Worm (Caenorhabditis elegans) whole organism, young adult: ENCODE measurements around the gene F35H10.2.

ENCODE experiments used
- D2030.7 ChIP-seq: fragments of 200-800 bp; sonication (Bioruptor generic); IDR thresholded peaks from 2 replicates; pipeline ENCODE4 v1.3.6; 2022; ENCODE audit warnings: missing genetic modification reagents, missing genetic modification characterization, missing compliant biosample characterization
- F22D6.2 ChIP-seq: sonication (generic microtip); optimal IDR thresholded peaks from 2 replicates; lab custom pipeline; 2016; ENCODE audit warnings: mild to moderate bottlenecking, missing genetic modification characterization, missing compliant biosample characterization
- F33H1.4 ChIP-seq: fragments of 200-800 bp; sonication (Bioruptor generic); IDR thresholded peaks from 2 replicates; pipeline ENCODE4 v1.3.6; 2022; ENCODE audit warnings: missing genetic modification reagents, missing genetic modification characterization, missing compliant biosample characterization
- F57A8.1 ChIP-seq: fragments of 200-800 bp; sonication (Bioruptor generic); optimal IDR thresholded peaks from 2 replicates; lab custom pipeline; 2018; ENCODE audit warnings: mild to moderate bottlenecking, missing genetic modification characterization, moderate library complexity, missing compliant biosample characterization
- Y53G8AR.9 ChIP-seq: fragments of 200-800 bp; sonication (Bioruptor generic); conservative IDR thresholded peaks from 2 replicates; pipeline ENCODE4 v1.3.6; 2022; ENCODE audit warnings: missing genetic modification reagents, missing genetic modification characterization, missing compliant biosample characterization
- Y79H2A.3 ChIP-seq: fragments of 200-800 bp; sonication (Bioruptor generic); conservative IDR thresholded peaks from 2 replicates; pipeline ENCODE4 v1.3.6; 2022; ENCODE audit warnings: missing genetic modification reagents, missing genetic modification characterization, missing compliant biosample characterization
- ZK185.1 ChIP-seq: sonication (generic microtip); optimal IDR thresholded peaks from 2 replicates; lab custom pipeline; 2016; ENCODE audit warnings: mild to moderate bottlenecking, missing genetic modification characterization, missing compliant biosample characterization; ENCODE audit not compliant: poor library complexity, severe bottlenecking
- atf-7 ChIP-seq: sonication (generic microtip); optimal IDR thresholded peaks from 2 replicates; lab custom pipeline; 2017; ENCODE audit warnings: mild to moderate bottlenecking, missing genetic modification characterization, missing compliant biosample characterization
- attf-3 ChIP-seq: fragments of 200-800 bp; sonication (Bioruptor generic); conservative IDR thresholded peaks from 2 replicates; pipeline ENCODE4 v1.3.6; 2022; ENCODE audit warnings: missing genetic modification reagents, missing genetic modification characterization, missing compliant biosample characterization
- attf-5 ChIP-seq: fragments of 200-800 bp; sonication (Bioruptor generic); optimal IDR thresholded peaks from 2 replicates; lab custom pipeline; 2018; ENCODE audit warnings: mild to moderate bottlenecking, missing genetic modification characterization, missing compliant biosample characterization
- ccch-3 ChIP-seq: fragments of 200-800 bp; sonication (Bioruptor generic); optimal IDR thresholded peaks from 2 replicates; lab custom pipeline; 2018; ENCODE audit warnings: mild to moderate bottlenecking, missing genetic modification characterization, missing compliant biosample characterization
- cebp-1 ChIP-seq, 2 experiments: fragments of 200-800 bp in 1 of 2; sonication (Bioruptor generic) in 1 of 2; sonication (generic microtip) in 1 of 2; IDR thresholded peaks in 1 of 2; optimal IDR thresholded peaks in 1 of 2; 2 replicates each; pipeline versions ENCODE4 v1.3.6 to Lab custom; 2017 to 2022; ENCODE audit warnings: missing compliant biosample characterization in 2 of 2, missing genetic modification characterization in 2 of 2, mild to moderate bottlenecking in 1 of 2, missing genetic modification reagents in 1 of 2, moderate library complexity in 1 of 2
- cebp-2 ChIP-seq: fragments of 200-800 bp; sonication (Bioruptor generic); IDR thresholded peaks from 2 replicates; pipeline ENCODE4 v1.3.6; 2022; ENCODE audit warnings: missing genetic modification characterization, missing compliant biosample characterization
- ceh-58 ChIP-seq: fragments of 200-800 bp; sonication (Bioruptor generic); IDR thresholded peaks from 2 replicates; pipeline ENCODE4 v1.3.6; 2022; ENCODE audit warnings: missing genetic modification characterization, missing compliant biosample characterization
- ceh-91 ChIP-seq: fragments of 200-800 bp; sonication (Bioruptor generic); IDR thresholded peaks from 2 replicates; pipeline ENCODE4 v1.3.6; 2022; ENCODE audit warnings: missing genetic modification reagents, missing genetic modification characterization, missing compliant biosample characterization
- chd-7 ChIP-seq: sonication (generic microtip); optimal IDR thresholded peaks from 2 replicates; lab custom pipeline; 2016; ENCODE audit warnings: mild to moderate bottlenecking, missing genetic modification characterization, moderate library complexity, missing compliant biosample characterization
- dox-1 ChIP-seq: fragments of 200-800 bp; sonication (Bioruptor generic); IDR thresholded peaks from 2 replicates; pipeline ENCODE4 v1.3.6; 2022; ENCODE audit warnings: missing genetic modification reagents, missing genetic modification characterization, missing compliant biosample characterization
- egl-18 ChIP-seq: fragments of 200-800 bp; sonication (Bioruptor generic); IDR thresholded peaks from 2 replicates; pipeline ENCODE4 v1.3.6; 2022; ENCODE audit warnings: missing genetic modification reagents, missing genetic modification characterization, missing compliant biosample characterization
- ekl-4 ChIP-seq: fragments of 200-800 bp; sonication (Bioruptor generic); IDR thresholded peaks from 2 replicates; pipeline ENCODE4 v1.3.6; 2022; ENCODE audit warnings: missing genetic modification reagents, missing genetic modification characterization, missing compliant biosample characterization
- him-1 ChIP-seq: sonication (generic microtip); optimal IDR thresholded peaks from 2 replicates; lab custom pipeline; 2016; ENCODE audit warnings: missing genotype, missing genetic modification reagents, missing genetic modification characterization, missing compliant biosample characterization
- hlh-12 ChIP-seq: sonication (generic microtip); optimal IDR thresholded peaks from 2 replicates; lab custom pipeline; 2016; ENCODE audit warnings: missing genetic modification characterization, missing compliant biosample characterization
- hlh-26 ChIP-seq: fragments of 200-800 bp; sonication (Bioruptor generic); conservative IDR thresholded peaks from 2 replicates; pipeline ENCODE4 v1.3.6; 2022; ENCODE audit warnings: missing genetic modification reagents, missing genetic modification characterization, missing compliant biosample characterization
- hmg-1.2 ChIP-seq: fragments of 200-800 bp; sonication (Bioruptor generic); IDR thresholded peaks from 2 replicates; pipeline ENCODE4 v1.3.6; 2022; ENCODE audit warnings: missing genetic modification reagents, missing genetic modification characterization, missing compliant biosample characterization
- hsf-1 ChIP-seq: fragments of 200-800 bp; sonication (Bioruptor generic); IDR thresholded peaks from 2 replicates; pipeline ENCODE4 v1.3.6; 2022; ENCODE audit warnings: missing genetic modification reagents, missing genetic modification characterization, missing compliant biosample characterization
- let-526 ChIP-seq: fragments of 200-800 bp; sonication (Bioruptor generic); IDR thresholded peaks from 2 replicates; pipeline ENCODE4 v1.3.6; 2022; ENCODE audit warnings: missing genetic modification reagents, missing genetic modification characterization, missing compliant biosample characterization
- lin-26 ChIP-seq: fragments of 200-800 bp; sonication (Bioruptor generic); IDR thresholded peaks from 2 replicates; pipeline ENCODE4 v1.3.6; 2022; ENCODE audit warnings: missing genetic modification reagents, missing genetic modification characterization, missing compliant biosample characterization
- lin-40 ChIP-seq: sonication (generic microtip); optimal IDR thresholded peaks from 2 replicates; lab custom pipeline; 2016; ENCODE audit warnings: missing genetic modification characterization, mild to moderate bottlenecking, missing compliant biosample characterization, missing genotype, missing genetic modification reagents
- lin-54 ChIP-seq: fragments of 200-800 bp; sonication (Bioruptor generic); optimal IDR thresholded peaks from 2 replicates; lab custom pipeline; 2018; ENCODE audit warnings: mild to moderate bottlenecking, missing genetic modification characterization, missing compliant biosample characterization
- madf-10 ChIP-seq: sonication (generic microtip); optimal IDR thresholded peaks from 2 replicates; lab custom pipeline; 2016; ENCODE audit warnings: mild to moderate bottlenecking, missing genetic modification characterization, missing compliant biosample characterization
- nhr-120 ChIP-seq: fragments of 200-800 bp; sonication (Bioruptor generic); IDR thresholded peaks from 2 replicates; pipeline ENCODE4 v1.3.6; 2022; ENCODE audit warnings: missing genetic modification characterization, missing compliant biosample characterization
- pbrm-1 ChIP-seq: fragments of 200-800 bp; sonication (Bioruptor generic); IDR thresholded peaks from 2 replicates; pipeline ENCODE4 v1.3.6; 2022; ENCODE audit warnings: missing genetic modification reagents, missing genetic modification characterization, missing compliant biosample characterization
- rec-8 ChIP-seq, 2 experiments: sonication (generic microtip); optimal IDR thresholded peaks; 2 replicates each; lab custom pipeline; 2016; ENCODE audit warnings: mild to moderate bottlenecking in 2 of 2, missing genetic modification characterization in 2 of 2, missing genetic modification reagents in 2 of 2, missing genotype in 2 of 2, missing biosample characterization in 1 of 2, missing compliant biosample characterization in 1 of 2, moderate library complexity in 1 of 2
- sptf-2 ChIP-seq: fragments of 200-800 bp; sonication (Bioruptor generic); optimal IDR thresholded peaks from 2 replicates; lab custom pipeline; 2018; ENCODE audit warnings: mild to moderate bottlenecking, missing genetic modification characterization, missing compliant biosample characterization
- tbp1 ChIP-seq: fragments of 200-800 bp; sonication (Bioruptor generic); optimal IDR thresholded peaks from 2 replicates; lab custom pipeline; 2018; ENCODE audit warnings: mild to moderate bottlenecking, missing genetic modification characterization, missing compliant biosample characterization
- ztf-25 ChIP-seq: fragments of 200-800 bp; sonication (Bioruptor generic); IDR thresholded peaks from 2 replicates; pipeline ENCODE4 v1.3.6; 2022; ENCODE audit warnings: missing genetic modification reagents, missing genetic modification characterization, missing compliant biosample characterization
- ztf-26 ChIP-seq: sonication (generic microtip); optimal IDR thresholded peaks from 2 replicates; lab custom pipeline; 2017; ENCODE audit warnings: missing genetic modification characterization, missing compliant biosample characterization
- ztf-3 ChIP-seq: fragments of 200-800 bp; sonication (Bioruptor generic); optimal IDR thresholded peaks from 2 replicates; lab custom pipeline; 2018; ENCODE audit warnings: mild to moderate bottlenecking, missing genetic modification characterization, missing compliant biosample characterization
- ztf-6 ChIP-seq: fragments of 200-800 bp; sonication (Bioruptor generic); IDR thresholded peaks from 2 replicates; pipeline ENCODE4 v1.3.6; 2022; ENCODE audit warnings: missing genetic modification reagents, missing genetic modification characterization, missing compliant biosample characterization

The F35H10.2 gene

ce11 chrIV:8377501-8377900 lies 48.5 kb downstream of the F35H10.2 start, which contains the start of gene D2096.7 (continued):
- TF ChIP-seq ztf-6 (GFP tag; lab: Robert Waterston, UW) (no peak), him-1 (peak; percentile 80), ceh-58 (GFP tag; lab: Robert Waterston, UW) (peak; percentile 96; the same call in 1 of the 2 replicates), ccch-3 (GFP tag; lab: Kevin White, UChicago) (no peak), hsf-1 (GFP tag; lab: Robert Waterston, UW) (peak; percentile 91), rec-8 (tag; optimal IDR thresholded peaks at IDR 0.05; lab: Kevin White, UChicago) (no peak), tbp1 (GFP tag; lab: Kevin White, UChicago) (peak; percentile 72), ekl-4 (GFP tag; lab: Robert Waterston, UW) (peak; percentile 92), hmg-1.2 (peak; percentile 54; the same call in 1 of the 2 replicates), lin-40 (tag; lab: Kevin White, UChicago) (no peak), chd-7 (tag; lab: Kevin White, UChicago) (peak; percentile 83), F22D6.2 (tag; lab: Kevin White, UChicago) (no peak), attf-3 (no peak), ZK185.1 (tag; lab: Kevin White, UChicago) (peak; percentile 32), hlh-26 (GFP tag; lab: Robert Waterston, UW) (peak; percentile 68; the same call in 1 of the 2 replicates), pbrm-1 (peak; percentile 87), hlh-12 (tag; lab: Kevin White, UChicago) (no peak), D2030.7 (peak; percentile 15; the same call in 1 of the 2 replicates), nhr-120 (GFP tag; lab: Robert Waterston, UW) (0 out of 2 replicates have a peak, but pooled peaks have one; percentile 55), F57A8.1 (peak; percentile 44), atf-7 (tag; lab: Kevin White, UChicago) (peak; percentile 87), ztf-3 (GFP tag; lab: Kevin White, UChicago) (no peak), Y53G8AR.9 (peak; percentile 89), madf-10 (tag; lab: Kevin White, UChicago) (no peak), ztf-26 (tag; lab: Kevin White, UChicago) (no peak), lin-26 (peak; percentile 85), cebp-2 (GFP tag; lab: Robert Waterston, UW) (peak; percentile 70; the same call in 1 of the 2 replicates), lin-54 (GFP tag; lab: Kevin White, UChicago) (peak; percentile 74), F33H1.4 (GFP tag; lab: Robert Waterston, UW) (peak; percentile 59), let-526 (GFP tag; lab: Robert Waterston, UW) (no peak), ceh-91 (no peak), dox-1 (GFP tag; lab: Robert Waterston, UW) (peak; percentile 70), cebp-1 (GFP tag; IDR thresholded peaks at IDR 0.05; lab: Robert Waterston, UW) (0 out of 2 replicates have a peak, but pooled peaks have one; percentile 19), cebp-1 (tag; optimal IDR thresholded peaks at IDR 0.05; lab: Kevin White, UChicago) (peak; percentile 76), egl-18 (peak; percentile 51; the same call in 1 of the 2 replicates)

ce11 chrIV:8378280-8378679 lies 49.3 kb downstream of the F35H10.2 start:
- TF ChIP-seq Y79H2A.3 (GFP tag; lab: Robert Waterston, UW) (no peak), ztf-25 (GFP tag; lab: Robert Waterston, UW) (no peak), attf-5 (GFP tag; lab: Kevin White, UChicago) (no peak), ceh-58 (GFP tag; lab: Robert Waterston, UW) (0 out of 2 replicates have a peak, but pooled peaks have one; percentile 80), nhr-120 (GFP tag; lab: Robert Waterston, UW) (0 out of 2 replicates have a peak, but pooled peaks have one; percentile 12), sptf-2 (no peak), lin-26 (peak; percentile 51; the same call in 1 of the 2 replicates)
